Fruit fly (Drosophila melanogaster): Measurements from ENCODE around the gene Acyp.

Acyp gene

DNA sequence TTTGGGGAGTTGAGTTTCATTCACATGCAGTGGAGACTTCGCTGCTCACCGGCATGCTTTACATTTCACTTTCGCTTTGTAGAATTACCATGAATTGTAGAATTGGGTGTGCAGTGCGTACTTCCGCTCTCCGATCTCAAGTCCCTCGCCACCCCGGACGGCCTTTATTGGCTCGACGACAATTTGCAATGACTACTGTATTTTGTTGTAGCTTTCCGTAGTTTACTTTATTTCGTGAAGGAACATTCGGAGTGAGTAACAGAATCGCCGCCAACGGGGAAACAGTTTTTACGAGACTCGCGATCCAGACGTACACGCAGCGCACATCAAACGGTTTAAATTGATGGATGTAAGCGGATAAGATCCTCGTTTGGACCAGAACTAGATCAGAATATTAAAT is 45.4 kb downstream of the Acyp start, which contains the start of gene NimA:
NimA (plus strand) TSS at position 301 of the 400 bp plus-strand sequence.
- TF ChIP-seq Hr83 (GFP tag; optimal IDR thresholded peaks at IDR 0.05; ENCODE audit: poor library complexity, severe bottlenecking) = no peak
- TF ChIP-seq brk (GFP tag; optimal IDR thresholded peaks at IDR 0.05) = no peak
- TF ChIP-seq Dif (GFP tag; optimal IDR thresholded peaks at IDR 0.05; ENCODE audit: partially characterized antibody) = no peak
- no peak for TF ChIP-seq dl (GFP tag; optimal IDR thresholded peaks at IDR 0.05; ENCODE audit: insufficient read depth in 1 of 2, partially characterized antibody in 2 of 2)
- TF ChIP-seq h (GFP tag; optimal IDR thresholded peaks at IDR 0.05) = no peak
- no peak for TF ChIP-seq CG9705 (GFP tag; optimal IDR thresholded peaks at IDR 0.05)
- no peak for TF ChIP-seq woc (GFP tag; optimal IDR thresholded peaks at IDR 0.05)
- TF ChIP-seq Sp1 (GFP tag; optimal IDR thresholded peaks at IDR 0.05) = no peak
- no peak for TF ChIP-seq Myc (optimal IDR thresholded peaks at IDR 0.05)
- no peak for TF ChIP-seq GATAd (GFP tag; optimal IDR thresholded peaks at IDR 0.05)
- TF ChIP-seq sv (GFP tag; optimal IDR thresholded peaks at IDR 0.05) = no peak
- TF ChIP-seq Jra (GFP tag; optimal IDR thresholded peaks at IDR 0.05) = no peak

DNA sequence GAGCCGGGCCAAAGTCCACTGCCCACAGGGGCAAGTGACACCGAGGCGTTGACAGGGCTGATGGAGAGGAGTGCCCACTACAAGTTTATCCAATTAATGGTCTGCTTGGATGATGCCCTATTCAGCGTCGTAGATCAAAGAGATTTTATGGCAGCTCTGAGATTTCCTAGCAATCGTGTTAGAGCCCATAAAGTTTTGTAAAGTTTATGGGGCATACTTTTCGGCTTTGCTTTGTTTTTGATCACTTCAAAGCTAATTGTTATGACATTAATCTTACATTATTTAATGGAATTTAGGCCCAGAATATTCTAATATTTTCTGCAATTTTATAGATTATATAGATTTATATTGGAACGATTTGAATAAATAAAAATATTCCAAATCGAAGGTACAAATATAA is 48.5 kb downstream of the Acyp start:
- TF ChIP-seq Hr83 (GFP tag; optimal IDR thresholded peaks at IDR 0.05; ENCODE audit: poor library complexity, severe bottlenecking) (no peak), Myc (optimal IDR thresholded peaks at IDR 0.05) (peak; percentile 7), brk (GFP tag; optimal IDR thresholded peaks at IDR 0.05) (no peak), Jra (GFP tag; optimal IDR thresholded peaks at IDR 0.05) (no peak), Dif (GFP tag; optimal IDR thresholded peaks at IDR 0.05; ENCODE audit: partially characterized antibody) (peak; percentile 34)

Data from whole organism, wandering third instar larva.